Worm (Caenorhabditis elegans) whole organism, mixed stage, embryonic: ENCODE measurements around the gene Y57G11C.51.

Source experiments
- M03D4.4 ChIP-seq: sonication (generic microtip); optimal IDR thresholded peaks from 2 replicates; lab custom pipeline; 2017; ENCODE audit warnings: mild to moderate bottlenecking, missing genetic modification characterization, missing compliant biosample characterization
- bed-3 ChIP-seq: fragments of 200-800 bp; sonication (Bioruptor generic); optimal IDR thresholded peaks from 3 replicates; lab custom pipeline; 2018; ENCODE audit warnings: mild to moderate bottlenecking, missing genetic modification characterization, moderate library complexity, missing compliant biosample characterization
- blmp-1 ChIP-seq: fragments of 150-350 bp; optimal IDR thresholded peaks from 2 replicates; lab custom pipeline; 2014; ENCODE audit warnings: missing biosample characterization, missing genetic modification characterization
- ceh-39 ChIP-seq: fragments of 150-350 bp; optimal IDR thresholded peaks from 2 replicates; lab custom pipeline; 2014; ENCODE audit warnings: missing biosample characterization, missing genetic modification characterization
- ceh-43 ChIP-seq: fragments of 200-800 bp; sonication (Bioruptor generic); optimal IDR thresholded peaks from 2 replicates; lab custom pipeline; 2018; ENCODE audit warnings: mild to moderate bottlenecking, missing genetic modification characterization, moderate library complexity, missing compliant biosample characterization
- ceh-83 ChIP-seq: fragments of 200-800 bp; sonication (Bioruptor generic); optimal IDR thresholded peaks from 2 replicates; lab custom pipeline; 2018; ENCODE audit warnings: mild to moderate bottlenecking, missing genetic modification characterization, missing compliant biosample characterization
- ces-1 ChIP-seq: fragments of 150-350 bp; optimal IDR thresholded peaks from 2 replicates; lab custom pipeline; 2014; ENCODE audit warnings: missing biosample characterization, missing genetic modification reagents, missing genetic modification characterization
- cnd-1 ChIP-seq: fragments of 200-800 bp; sonication (Bioruptor generic); optimal IDR thresholded peaks from 2 replicates; lab custom pipeline; 2018; ENCODE audit warnings: mild to moderate bottlenecking, missing genetic modification characterization, missing compliant biosample characterization
- drap-1 ChIP-seq: fragments of 200-800 bp; sonication (Bioruptor generic); optimal IDR thresholded peaks from 3 replicates; lab custom pipeline; 2018; ENCODE audit warnings: mild to moderate bottlenecking, missing genetic modification characterization, missing compliant biosample characterization
- elt-1 ChIP-seq: sonication (generic microtip); optimal IDR thresholded peaks from 2 replicates; lab custom pipeline; 2017; ENCODE audit warnings: missing genetic modification characterization, mild to moderate bottlenecking, missing compliant biosample characterization, antibody characterized with exemption, moderate library complexity, borderline replicate concordance; ENCODE audit not compliant: insufficient read depth
- elt-3 ChIP-seq: fragments of 150-350 bp; optimal IDR thresholded peaks from 2 replicates; lab custom pipeline; 2014; ENCODE audit warnings: missing biosample characterization, missing genetic modification characterization
- flh-1 ChIP-seq: fragments of 200-800 bp; sonication (Bioruptor generic); optimal IDR thresholded peaks from 2 replicates; lab custom pipeline; 2018; ENCODE audit warnings: mild to moderate bottlenecking, missing genetic modification characterization, moderate library complexity, missing compliant biosample characterization
- hlh-1 ChIP-seq: fragments of 150-350 bp; optimal IDR thresholded peaks from 2 replicates; lab custom pipeline; 2014; ENCODE audit warnings: missing biosample characterization, missing genetic modification reagents, missing genetic modification characterization
- lin-13 ChIP-seq: fragments of 150-350 bp; optimal IDR thresholded peaks from 2 replicates; lab custom pipeline; 2014; ENCODE audit warnings: missing biosample characterization, missing genetic modification characterization
- lin-32 ChIP-seq: fragments of 200-800 bp; sonication (Bioruptor generic); optimal IDR thresholded peaks from 2 replicates; lab custom pipeline; 2018; ENCODE audit warnings: mild to moderate bottlenecking, missing genetic modification characterization, missing compliant biosample characterization
- mab-5 ChIP-seq: fragments of 150-350 bp; optimal IDR thresholded peaks from 2 replicates; lab custom pipeline; 2014; ENCODE audit warnings: missing biosample characterization, missing genetic modification characterization
- mep-1 ChIP-seq: fragments of 150-350 bp; optimal IDR thresholded peaks from 2 replicates; lab custom pipeline; 2017; ENCODE audit warnings: missing biosample characterization, missing genetic modification reagents, missing genetic modification characterization, inconsistent platforms
- mls-2 ChIP-seq: sonication (generic microtip); optimal IDR thresholded peaks from 2 replicates; lab custom pipeline; 2016; ENCODE audit warnings: mild to moderate bottlenecking, missing genetic modification characterization, moderate library complexity, missing compliant biosample characterization
- nhr-12 ChIP-seq: fragments of 150-350 bp; optimal IDR thresholded peaks from 2 replicates; lab custom pipeline; 2014; ENCODE audit warnings: missing biosample characterization, missing genetic modification characterization
- nhr-2 ChIP-seq: fragments of 150-350 bp; optimal IDR thresholded peaks from 2 replicates; lab custom pipeline; 2014; ENCODE audit warnings: missing biosample characterization, missing genetic modification characterization
- nhr-237 ChIP-seq: fragments of 150-350 bp; optimal IDR thresholded peaks from 2 replicates; lab custom pipeline; 2014; ENCODE audit warnings: missing biosample characterization, missing genetic modification characterization
- nhr-28 ChIP-seq: fragments of 150-350 bp; optimal IDR thresholded peaks from 2 replicates; lab custom pipeline; 2014; ENCODE audit warnings: missing biosample characterization, missing genetic modification characterization
- nhr-76 ChIP-seq: sonication (generic microtip); optimal IDR thresholded peaks from 2 replicates; lab custom pipeline; 2017; ENCODE audit warnings: missing biosample characterization, missing genetic modification characterization
- pha-4 ChIP-seq: fragments of 150-350 bp; optimal IDR thresholded peaks from 2 replicates; lab custom pipeline; 2018; ENCODE audit warnings: missing biosample characterization, missing genetic modification reagents, missing genetic modification characterization
- sem-2 ChIP-seq: fragments of 200-800 bp; sonication (Bioruptor generic); optimal IDR thresholded peaks from 2 replicates; lab custom pipeline; 2018; ENCODE audit warnings: mild to moderate bottlenecking, missing genetic modification characterization, missing compliant biosample characterization
- snpc-4 ChIP-seq: fragments of 150-350 bp; optimal IDR thresholded peaks from 2 replicates; lab custom pipeline; 2014; ENCODE audit warnings: missing biosample characterization, missing genetic modification characterization
- sptf-1 ChIP-seq: sonication (generic microtip); optimal IDR thresholded peaks from 2 replicates; lab custom pipeline; 2017; ENCODE audit warnings: mild to moderate bottlenecking, missing genetic modification characterization, moderate library complexity, missing compliant biosample characterization
- tbx-8 ChIP-seq: fragments of 200-800 bp; sonication (Bioruptor generic); optimal IDR thresholded peaks from 2 replicates; lab custom pipeline; 2018; ENCODE audit warnings: mild to moderate bottlenecking, missing genetic modification characterization, moderate library complexity, missing compliant biosample characterization
- unc-120 ChIP-seq: sonication (generic microtip); optimal IDR thresholded peaks from 2 replicates; lab custom pipeline; 2017; ENCODE audit warnings: missing genetic modification characterization, missing compliant biosample characterization; ENCODE audit not compliant: poor library complexity, severe bottlenecking
- unc-39 ChIP-seq: fragments of 150-350 bp; optimal IDR thresholded peaks from 2 replicates; lab custom pipeline; 2014; ENCODE audit warnings: missing biosample characterization, missing genetic modification characterization
- unc-62 ChIP-seq: fragments of 150-350 bp; optimal IDR thresholded peaks from 2 replicates; lab custom pipeline; 2014; ENCODE audit warnings: missing biosample characterization, missing genetic modification reagents, missing genetic modification characterization
- zip-8 ChIP-seq: fragments of 150-350 bp; optimal IDR thresholded peaks from 2 replicates; lab custom pipeline; 2014; ENCODE audit warnings: missing biosample characterization, missing genetic modification characterization
- ztf-11 ChIP-seq: fragments of 150-350 bp; optimal IDR thresholded peaks from 2 replicates; lab custom pipeline; 2014; ENCODE audit warnings: missing biosample characterization, missing genetic modification characterization

The Y57G11C.51 gene

DNA sequence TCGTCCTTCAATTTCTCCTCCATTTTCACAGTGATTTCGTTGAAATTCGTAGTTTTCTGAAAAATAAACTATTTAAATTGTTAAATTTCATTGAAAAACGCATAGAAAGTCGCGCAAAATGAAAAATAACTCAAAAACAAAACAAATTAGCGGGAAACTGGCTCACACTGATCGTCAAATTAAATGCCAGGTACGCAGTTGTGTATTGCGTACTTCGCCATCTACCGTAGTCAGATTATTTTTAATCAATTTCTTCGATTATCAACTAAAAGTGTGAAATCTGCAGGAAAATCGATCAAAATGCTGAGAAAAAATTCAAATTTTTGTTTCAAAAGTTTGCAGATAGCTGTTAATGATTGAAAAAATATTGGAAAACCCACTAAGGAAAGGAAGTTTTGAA is 19.4 kb downstream of the Y57G11C.51 start, which contains the start of gene Y57G11C.499:
Gene Y57G11C.499, minus strand, starts transcription at position 23 of the 400 bp plus-strand sequence.
- TF ChIP-seq nhr-76 (tag; lab: Kevin White, UChicago) (no peak), cnd-1 (tag; lab: Kevin White, UChicago) (no peak), mls-2 (no peak), nhr-2 (tag; lab: Kevin White, UChicago) (no peak), M03D4.4 (no peak), ces-1 (no peak), nhr-12 (tag; lab: Kevin White, UChicago) (no peak), lin-32 (GFP tag; lab: Kevin White, UChicago) (no peak), unc-39 (no peak), zip-8 (tag; lab: Kevin White, UChicago) (no peak), snpc-4 (tag; lab: Kevin White, UChicago) (no peak), flh-1 (GFP tag; lab: Kevin White, UChicago) (no peak), bed-3 (GFP tag; lab: Kevin White, UChicago) (no peak), unc-120 (tag; lab: Kevin White, UChicago) (no peak), elt-1 (tag; lab: Kevin White, UChicago) (no peak), ceh-39 (no peak), mep-1 (no peak)

DNA sequence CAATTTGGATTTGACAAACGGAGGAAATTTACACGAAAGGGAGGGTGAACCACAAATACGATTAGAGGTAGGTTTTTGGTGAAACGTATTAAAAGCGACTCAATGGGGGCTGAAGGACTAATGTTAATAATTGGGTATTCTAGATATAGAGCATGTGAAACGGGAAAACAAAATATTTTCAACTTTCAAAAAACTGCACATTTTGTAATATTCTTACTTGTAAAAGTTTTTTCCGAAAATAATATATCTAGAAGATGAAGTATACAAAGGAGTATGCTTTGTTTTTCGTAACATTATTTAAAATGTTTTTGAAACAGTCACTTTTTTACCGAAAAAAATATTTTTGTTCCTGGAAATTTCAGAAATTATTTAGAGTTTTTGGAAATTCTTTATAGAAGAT is 32.4 kb downstream of the Y57G11C.51 start:
- TF ChIP-seq bed-3 (GFP tag; lab: Kevin White, UChicago) = no peak
- no peak for TF ChIP-seq nhr-76 (tag; lab: Kevin White, UChicago)
- no peak for TF ChIP-seq M03D4.4
- no peak for TF ChIP-seq unc-120 (tag; lab: Kevin White, UChicago)
- TF ChIP-seq tbx-8 (GFP tag; lab: Kevin White, UChicago) = no peak
- TF ChIP-seq unc-39 = no peak
- no peak for TF ChIP-seq sptf-1 (tag; lab: Kevin White, UChicago)
- no peak for TF ChIP-seq nhr-28 (tag; lab: Kevin White, UChicago)
- no peak for TF ChIP-seq ztf-11 (tag; lab: Kevin White, UChicago)
- no peak for TF ChIP-seq ceh-83 (GFP tag; lab: Kevin White, UChicago)
- TF ChIP-seq pha-4 (tag; lab: Kevin White, UChicago) = no peak
- TF ChIP-seq mep-1 = no peak
- TF ChIP-seq ces-1 = no peak
- TF ChIP-seq elt-3 (tag; lab: Kevin White, UChicago) = no peak
- no peak for TF ChIP-seq nhr-2 (tag; lab: Kevin White, UChicago)
- no peak for TF ChIP-seq elt-1 (tag; lab: Kevin White, UChicago)
- TF ChIP-seq mls-2 = no peak
- TF ChIP-seq cnd-1 (tag; lab: Kevin White, UChicago) = no peak

DNA sequence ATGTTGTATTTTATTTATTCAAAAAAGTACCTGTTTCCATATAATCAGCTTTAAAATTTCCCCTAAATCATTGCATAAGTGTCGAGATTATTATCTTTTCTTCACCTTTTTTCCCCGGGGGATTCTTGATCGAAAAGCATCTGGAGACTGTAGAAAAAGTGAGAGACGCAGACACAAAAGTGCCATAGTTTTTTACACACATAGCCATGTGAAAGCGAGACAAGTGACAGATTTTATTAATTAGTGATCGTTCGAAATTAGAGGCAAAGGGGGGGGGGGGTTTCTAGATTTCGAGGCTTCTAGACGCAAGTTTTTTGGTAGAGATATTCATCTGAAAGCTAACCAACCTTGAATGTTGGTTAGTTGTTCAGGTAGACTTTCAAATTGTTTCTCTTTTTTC is 45.1 kb downstream of the Y57G11C.51 start:
- no peak for TF ChIP-seq sem-2 (GFP tag; lab: Kevin White, UChicago)
- no peak for TF ChIP-seq bed-3 (GFP tag; lab: Kevin White, UChicago)
- TF ChIP-seq mab-5 (tag; lab: Kevin White, UChicago) = no peak
- no peak for TF ChIP-seq nhr-2 (tag; lab: Kevin White, UChicago)
- no peak for TF ChIP-seq mep-1
- TF ChIP-seq elt-1 (tag; lab: Kevin White, UChicago) = no peak
- no peak for TF ChIP-seq unc-120 (tag; lab: Kevin White, UChicago)
- no peak for TF ChIP-seq drap-1 (GFP tag; lab: Kevin White, UChicago)
- no peak for TF ChIP-seq blmp-1
- no peak for TF ChIP-seq unc-39
- TF ChIP-seq ceh-39 = no peak
- no peak for TF ChIP-seq ces-1
- TF ChIP-seq unc-62 (GFP tag; lab: Kevin White, UChicago) = no peak
- no peak for TF ChIP-seq nhr-12 (tag; lab: Kevin White, UChicago)
- no peak for TF ChIP-seq ztf-11 (tag; lab: Kevin White, UChicago)
- no peak for TF ChIP-seq lin-32 (GFP tag; lab: Kevin White, UChicago)
- TF ChIP-seq ceh-83 (GFP tag; lab: Kevin White, UChicago) = no peak
- TF ChIP-seq nhr-237 (tag; lab: Kevin White, UChicago) = no peak
- no peak for TF ChIP-seq zip-8 (tag; lab: Kevin White, UChicago)

DNA sequence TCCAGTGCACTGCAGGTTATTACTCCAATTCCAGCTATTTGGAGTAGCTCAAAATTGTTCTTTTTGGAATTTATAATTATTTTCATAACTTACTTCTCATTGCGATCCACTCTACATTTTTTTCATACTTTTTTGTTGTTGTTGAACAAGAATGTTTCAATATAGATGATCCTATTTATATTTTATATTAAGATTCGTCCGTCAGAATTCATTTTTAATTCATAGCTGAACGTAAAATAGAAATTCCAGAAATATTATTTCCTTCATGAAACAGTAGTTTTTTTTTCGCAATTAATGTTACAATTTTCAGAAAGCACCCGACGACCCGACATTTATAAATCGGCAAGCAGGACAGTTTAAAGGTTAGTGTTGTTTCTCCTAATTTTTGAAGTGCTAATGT is 46.1 kb downstream of the Y57G11C.51 start, which contains the start of gene Y57G11C.42:
Gene Y57G11C.42, plus strand, starts transcription at position 301 of the 400 bp plus-strand sequence.
- no peak for TF ChIP-seq unc-120 (tag; lab: Kevin White, UChicago)
- TF ChIP-seq bed-3 (GFP tag; lab: Kevin White, UChicago) = no peak
- TF ChIP-seq mab-5 (tag; lab: Kevin White, UChicago) = no peak
- no peak for TF ChIP-seq drap-1 (GFP tag; lab: Kevin White, UChicago)
- no peak for TF ChIP-seq unc-39
- TF ChIP-seq unc-62 (GFP tag; lab: Kevin White, UChicago) = no peak
- TF ChIP-seq flh-1 (GFP tag; lab: Kevin White, UChicago) = no peak
- TF ChIP-seq elt-1 (tag; lab: Kevin White, UChicago) = no peak
- TF ChIP-seq ceh-83 (GFP tag; lab: Kevin White, UChicago) = no peak
- no peak for TF ChIP-seq mls-2
- no peak for TF ChIP-seq cnd-1 (tag; lab: Kevin White, UChicago)
- no peak for TF ChIP-seq sem-2 (GFP tag; lab: Kevin White, UChicago)
- TF ChIP-seq ces-1 = no peak
- TF ChIP-seq M03D4.4 = no peak
- no peak for TF ChIP-seq ceh-43 (GFP tag; lab: Kevin White, UChicago)
- TF ChIP-seq blmp-1 = no peak
- TF ChIP-seq pha-4 (tag; lab: Kevin White, UChicago) = no peak
- TF ChIP-seq lin-13 (tag; lab: Kevin White, UChicago) = no peak
- TF ChIP-seq hlh-1 = no peak
